Fruit fly (Drosophila melanogaster) whole organism, pupa: ENCODE data around the gene PolA2.

ENCODE experiments used
- CG12605 ChIP-seq: fragments of 200-800 bp; sonication (Bioruptor generic); IDR thresholded peaks from 2 replicates; pipeline ENCODE4 v1.3.6; 2022; ENCODE audit warnings: missing biosample characterization, missing genetic modification characterization
- CG15710 ChIP-seq: fragments of 200-800 bp; sonication (Bioruptor generic); optimal IDR thresholded peaks from 2 replicates; lab custom pipeline; 2018; ENCODE audit warnings: missing biosample characterization, mild to moderate bottlenecking, missing genetic modification characterization, moderate library complexity
- CG17806 ChIP-seq: fragments of 200-800 bp; sonication (Bioruptor generic); optimal IDR thresholded peaks from 2 replicates; lab custom pipeline; 2018; ENCODE audit warnings: missing biosample characterization, mild to moderate bottlenecking, missing genetic modification characterization, moderate library complexity
- CG32121 ChIP-seq: fragments of 200-800 bp; sonication (Bioruptor generic); IDR thresholded peaks from 2 replicates; pipeline ENCODE4 v1.3.6; 2022; ENCODE audit warnings: missing biosample characterization, missing genetic modification characterization
- CG8159 ChIP-seq: fragments of 200-800 bp; sonication (Bioruptor generic); optimal IDR thresholded peaks from 3 replicates; lab custom pipeline; 2018; ENCODE audit warnings: missing biosample characterization, mild to moderate bottlenecking, missing genetic modification characterization, moderate library complexity
- CG9948 ChIP-seq: fragments of 200-800 bp; sonication (Bioruptor generic); optimal IDR thresholded peaks from 2 replicates; lab custom pipeline; 2018; ENCODE audit warnings: missing biosample characterization, mild to moderate bottlenecking, missing genetic modification characterization, moderate library complexity
- EcR ChIP-seq: fragments of 200-800 bp; sonication (Bioruptor generic); optimal IDR thresholded peaks from 3 replicates; lab custom pipeline; 2019; ENCODE audit warnings: missing biosample characterization, missing genetic modification characterization, mild to moderate bottlenecking, moderate library complexity, missing genetic modification reagents
- Ets98B ChIP-seq: fragments of 200-800 bp; sonication (Bioruptor generic); IDR thresholded peaks from 2 replicates; pipeline ENCODE4 v1.3.6; 2022; ENCODE audit warnings: missing biosample characterization, missing genetic modification characterization
- Pif1B ChIP-seq: fragments of 200-800 bp; sonication (Bioruptor generic); optimal IDR thresholded peaks from 3 replicates; lab custom pipeline; 2016; ENCODE audit warnings: missing biosample characterization, missing genetic modification characterization
- Snoo ChIP-seq: fragments of 200-800 bp; sonication (Bioruptor generic); optimal IDR thresholded peaks from 3 replicates; lab custom pipeline; 2017; ENCODE audit warnings: missing biosample characterization, mild to moderate bottlenecking, missing genetic modification characterization, inconsistent platforms
- gl ChIP-seq: fragments of 200-800 bp; sonication (Bioruptor generic); optimal IDR thresholded peaks from 2 replicates; lab custom pipeline; 2018; ENCODE audit warnings: missing biosample characterization, mild to moderate bottlenecking, missing genetic modification characterization
- rn ChIP-seq: fragments of 200-800 bp; sonication (Bioruptor generic); IDR thresholded peaks from 2 replicates; pipeline ENCODE4 v1.3.6; 2022; ENCODE audit warnings: missing biosample characterization, missing genetic modification characterization

DNA sequence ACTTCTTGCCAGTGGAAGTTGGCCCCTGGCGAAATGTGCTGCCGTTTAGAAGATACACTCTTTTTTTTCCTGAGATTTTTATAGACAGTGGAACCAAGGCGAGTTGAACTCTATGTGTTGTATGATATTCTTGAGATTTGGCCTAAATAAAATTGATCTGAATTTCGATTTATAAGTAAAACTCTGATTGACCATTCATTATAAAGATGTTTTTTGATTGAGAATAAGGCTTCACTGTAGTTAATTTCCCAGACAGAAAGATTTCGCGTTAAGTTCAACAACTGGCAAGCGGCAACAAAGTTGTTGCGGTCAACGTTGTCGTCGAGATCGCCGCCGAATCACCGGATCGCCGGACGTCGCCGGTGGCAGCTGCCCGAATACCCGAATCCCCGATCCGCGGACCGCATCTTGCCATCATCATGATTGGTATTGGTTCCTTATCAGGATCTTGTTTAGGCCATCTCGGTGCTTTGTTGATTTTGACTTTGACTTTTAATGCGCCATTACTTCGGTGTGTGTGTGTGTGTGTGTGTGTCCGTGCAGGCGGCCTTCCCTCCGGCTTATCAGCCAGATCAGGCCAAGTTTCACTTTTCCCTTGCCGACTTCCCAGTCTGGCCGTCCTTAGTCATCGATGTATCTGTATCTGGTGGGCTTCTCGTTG, 16.8 kb upstream of the PolA2 start:
- peak; percentile 72 for TF ChIP-seq CG15710
- no peak for TF ChIP-seq CG12605 (GFP tag; lab: Robert Waterston, UW)
- TF ChIP-seq CG32121: no peak
- TF ChIP-seq CG17806 (tag; lab: Kevin White, UChicago): peak; percentile 59
- TF ChIP-seq Snoo (tag; lab: Kevin White, UChicago): peak; percentile 20
- TF ChIP-seq rn (GFP tag; lab: Robert Waterston, UW): no peak
- peak; percentile 28 for TF ChIP-seq gl (tag; lab: Kevin White, UChicago)
- TF ChIP-seq CG9948 (tag; lab: Kevin White, UChicago): peak; percentile 37
- peak; percentile 52 for TF ChIP-seq EcR (GFP tag; lab: Kevin White, UChicago)
- no peak for TF ChIP-seq Ets98B (GFP tag; lab: Robert Waterston, UW)
- peak; percentile 71 for TF ChIP-seq CG8159 (tag; lab: Kevin White, UChicago)
- TF ChIP-seq Pif1B (GFP tag; lab: Kevin White, UChicago): no peak
